Worm (Caenorhabditis elegans) whole organism, young adult: ENCODE measurements around the gene T25G12.6.

Source experiments
- B0019.2 ChIP-seq: fragments of 200-800 bp; sonication (Bioruptor generic); conservative IDR thresholded peaks from 2 replicates; pipeline ENCODE4 v1.3.6; 2022; ENCODE audit warnings: missing genetic modification reagents, missing genetic modification characterization, missing compliant biosample characterization
- B0035.1 ChIP-seq: sonication (generic microtip); optimal IDR thresholded peaks from 2 replicates; lab custom pipeline; 2016; ENCODE audit warnings: missing genetic modification characterization, mild to moderate bottlenecking, missing compliant biosample characterization, missing genotype, missing genetic modification reagents
- B0261.1 ChIP-seq: sonication (generic microtip); optimal IDR thresholded peaks from 2 replicates; lab custom pipeline; 2016; ENCODE audit warnings: mild to moderate bottlenecking, missing genetic modification characterization, moderate library complexity, missing compliant biosample characterization
- F39B2.1 ChIP-seq: fragments of 200-800 bp; sonication (Bioruptor generic); IDR thresholded peaks from 2 replicates; pipeline ENCODE4 v1.3.6; 2022; ENCODE audit warnings: missing genetic modification reagents, missing genetic modification characterization, missing compliant biosample characterization
- F52B5.7 ChIP-seq: sonication (generic microtip); optimal IDR thresholded peaks from 2 replicates; lab custom pipeline; 2016; ENCODE audit warnings: mild to moderate bottlenecking, missing genetic modification characterization, missing compliant biosample characterization
- K12H6.12 ChIP-seq: fragments of 200-800 bp; sonication (Bioruptor generic); optimal IDR thresholded peaks from 2 replicates; lab custom pipeline; 2018; ENCODE audit warnings: mild to moderate bottlenecking, missing genetic modification characterization, missing compliant biosample characterization
- T07F8.4 ChIP-seq: sonication (generic microtip); optimal IDR thresholded peaks from 2 replicates; lab custom pipeline; 2016; ENCODE audit warnings: mild to moderate bottlenecking, missing genetic modification characterization, moderate library complexity, missing compliant biosample characterization
- T26A5.8 ChIP-seq: sonication (generic microtip); optimal IDR thresholded peaks from 2 replicates; lab custom pipeline; 2016; ENCODE audit warnings: missing genetic modification characterization, missing compliant biosample characterization
- Y53G8AR.9 ChIP-seq: fragments of 200-800 bp; sonication (Bioruptor generic); conservative IDR thresholded peaks from 2 replicates; pipeline ENCODE4 v1.3.6; 2022; ENCODE audit warnings: missing genetic modification reagents, missing genetic modification characterization, missing compliant biosample characterization
- Y56A3A.18 ChIP-seq: fragments of 200-800 bp; sonication (Bioruptor generic); IDR thresholded peaks from 2 replicates; pipeline ENCODE4 v1.3.6; 2022; ENCODE audit warnings: missing genetic modification reagents, missing genetic modification characterization, missing compliant biosample characterization
- aptf-2 ChIP-seq: fragments of 200-800 bp; sonication (Bioruptor generic); conservative IDR thresholded peaks from 2 replicates; pipeline ENCODE4 v1.3.6; 2022; ENCODE audit warnings: missing genetic modification reagents, missing genetic modification characterization, missing compliant biosample characterization
- atf-7 ChIP-seq: sonication (generic microtip); optimal IDR thresholded peaks from 2 replicates; lab custom pipeline; 2017; ENCODE audit warnings: mild to moderate bottlenecking, missing genetic modification characterization, missing compliant biosample characterization
- bed-1 ChIP-seq: fragments of 200-800 bp; sonication (Bioruptor generic); IDR thresholded peaks from 2 replicates; pipeline ENCODE4 v1.3.6; 2022; ENCODE audit warnings: missing genetic modification reagents, missing genetic modification characterization, missing compliant biosample characterization
- ceh-100 ChIP-seq: fragments of 200-800 bp; sonication (Bioruptor generic); IDR thresholded peaks from 2 replicates; pipeline ENCODE4 v1.3.6; 2022; ENCODE audit warnings: missing genetic modification reagents, missing genetic modification characterization, missing compliant biosample characterization
- ceh-79 ChIP-seq: sonication (generic microtip); optimal IDR thresholded peaks from 2 replicates; lab custom pipeline; 2017; ENCODE audit warnings: mild to moderate bottlenecking, missing genetic modification characterization, missing compliant biosample characterization
- dox-1 ChIP-seq: fragments of 200-800 bp; sonication (Bioruptor generic); IDR thresholded peaks from 2 replicates; pipeline ENCODE4 v1.3.6; 2022; ENCODE audit warnings: missing genetic modification reagents, missing genetic modification characterization, missing compliant biosample characterization
- egl-44 ChIP-seq: fragments of 200-800 bp; sonication (Bioruptor generic); IDR thresholded peaks from 2 replicates; pipeline ENCODE4 v1.3.6; 2022; ENCODE audit warnings: missing genetic modification reagents, missing genetic modification characterization, missing compliant biosample characterization
- fkh-3 ChIP-seq: sonication (generic microtip); optimal IDR thresholded peaks from 2 replicates; lab custom pipeline; 2016; ENCODE audit warnings: mild to moderate bottlenecking, missing genetic modification characterization, missing compliant biosample characterization
- hrde-1 ChIP-seq: sonication (generic microtip); optimal IDR thresholded peaks from 2 replicates; lab custom pipeline; 2016; ENCODE audit warnings: missing genetic modification characterization, mild to moderate bottlenecking, missing compliant biosample characterization, moderate library complexity, missing genotype, missing genetic modification reagents, borderline replicate concordance
- let-607 ChIP-seq, 2 experiments: fragments of 200-800 bp in 1 of 2; sonication (Bioruptor generic) in 1 of 2; sonication (generic microtip) in 1 of 2; optimal IDR thresholded peaks; 2 replicates each; lab custom pipeline; 2016 to 2018; ENCODE audit warnings: mild to moderate bottlenecking in 2 of 2, missing compliant biosample characterization in 2 of 2, missing genetic modification characterization in 2 of 2, moderate library complexity in 2 of 2, missing genotype in 1 of 2
- lin-40 ChIP-seq: sonication (generic microtip); optimal IDR thresholded peaks from 2 replicates; lab custom pipeline; 2016; ENCODE audit warnings: missing genetic modification characterization, mild to moderate bottlenecking, missing compliant biosample characterization, missing genotype, missing genetic modification reagents
- nhr-80 ChIP-seq: sonication (generic microtip); optimal IDR thresholded peaks from 2 replicates; lab custom pipeline; 2016; ENCODE audit warnings: missing genetic modification characterization, missing compliant biosample characterization
- pha-4 ChIP-seq: fragments of 150-350 bp; sonication (generic microtip); optimal IDR thresholded peaks from 2 replicates; lab custom pipeline; 2014; ENCODE audit warnings: missing biosample characterization, missing genetic modification reagents, missing genetic modification characterization
- rcor-1 ChIP-seq: fragments of 200-800 bp; sonication (Bioruptor generic); IDR thresholded peaks from 2 replicates; pipeline ENCODE4 v1.3.6; 2022; ENCODE audit warnings: missing genetic modification reagents, missing genetic modification characterization, missing compliant biosample characterization
- rec-8 ChIP-seq, 2 experiments: sonication (generic microtip); optimal IDR thresholded peaks; 2 replicates each; lab custom pipeline; 2016; ENCODE audit warnings: mild to moderate bottlenecking in 2 of 2, missing genetic modification characterization in 2 of 2, missing genetic modification reagents in 2 of 2, missing genotype in 2 of 2, missing biosample characterization in 1 of 2, missing compliant biosample characterization in 1 of 2, moderate library complexity in 1 of 2
- repo-1 ChIP-seq: sonication (generic microtip); optimal IDR thresholded peaks from 2 replicates; lab custom pipeline; 2017; ENCODE audit warnings: mild to moderate bottlenecking, missing genetic modification characterization, missing compliant biosample characterization
- rpc-1 ChIP-seq, 2 experiments: fragments of 150-350 bp in 1 of 2; sonication (generic microtip) in 1 of 2; optimal IDR thresholded peaks; 2 replicates each; lab custom pipeline; 2014 to 2018; ENCODE audit warnings: missing biosample characterization in 1 of 2, missing genetic modification characterization in 1 of 2, missing genetic modification reagents in 1 of 2, missing genotype in 1 of 2
- sea-2 ChIP-seq: fragments of 200-800 bp; sonication (Bioruptor generic); IDR thresholded peaks from 2 replicates; pipeline ENCODE4 v1.3.6; 2022; ENCODE audit warnings: missing genetic modification characterization, missing compliant biosample characterization
- somi-1 ChIP-seq: fragments of 200-800 bp; sonication (Bioruptor generic); optimal IDR thresholded peaks from 2 replicates; lab custom pipeline; 2018; ENCODE audit warnings: mild to moderate bottlenecking, missing genetic modification characterization, missing compliant biosample characterization
- tlf-1 ChIP-seq: fragments of 200-800 bp; sonication (Bioruptor generic); optimal IDR thresholded peaks from 2 replicates; lab custom pipeline; 2018; ENCODE audit warnings: mild to moderate bottlenecking, missing genetic modification characterization, missing compliant biosample characterization
- unc-130 ChIP-seq: sonication (generic microtip); optimal IDR thresholded peaks from 2 replicates; lab custom pipeline; 2016; ENCODE audit warnings: missing genetic modification reagents, missing genetic modification characterization, missing compliant biosample characterization
- ztf-18 ChIP-seq: sonication (generic microtip); optimal IDR thresholded peaks from 2 replicates; lab custom pipeline; 2016; ENCODE audit warnings: missing genotype, mild to moderate bottlenecking, missing genetic modification characterization, missing compliant biosample characterization
- ztf-26 ChIP-seq: sonication (generic microtip); optimal IDR thresholded peaks from 2 replicates; lab custom pipeline; 2017; ENCODE audit warnings: missing genetic modification characterization, missing compliant biosample characterization
- ztf-28 ChIP-seq: fragments of 200-800 bp; sonication (Bioruptor generic); IDR thresholded peaks from 2 replicates; pipeline ENCODE4 v1.3.6; 2022; ENCODE audit warnings: missing genetic modification reagents, missing genetic modification characterization, missing compliant biosample characterization
- ztf-3 ChIP-seq: fragments of 200-800 bp; sonication (Bioruptor generic); optimal IDR thresholded peaks from 2 replicates; lab custom pipeline; 2018; ENCODE audit warnings: mild to moderate bottlenecking, missing genetic modification characterization, missing compliant biosample characterization

T25G12.6 gene

ce11 chrX:17230108-17230507 is at the start of gene T25G12.6:
Gene T25G12.6 (minus strand): TSS chrX:17230208.
- no peak for TF ChIP-seq tlf-1 (GFP tag; lab: Kevin White, UChicago)
- no peak for TF ChIP-seq Y53G8AR.9
- no peak for TF ChIP-seq rcor-1 (GFP tag; lab: Robert Waterston, UW)
- TF ChIP-seq ztf-26 (tag; lab: Kevin White, UChicago) = no peak
- no peak for TF ChIP-seq T26A5.8 (tag; lab: Kevin White, UChicago)
- TF ChIP-seq hrde-1 (tag; lab: Kevin White, UChicago) = no peak
- TF ChIP-seq rec-8 (tag; optimal IDR thresholded peaks at IDR 0.05; lab: Kevin White, UChicago) = no peak
- no peak for TF ChIP-seq somi-1 (GFP tag; lab: Kevin White, UChicago)
- TF ChIP-seq T07F8.4 = no peak
- TF ChIP-seq ceh-79 (tag; lab: Kevin White, UChicago) = no peak
- TF ChIP-seq bed-1 (GFP tag; lab: Robert Waterston, UW) = no peak
- no peak for TF ChIP-seq atf-7 (tag; lab: Kevin White, UChicago)
- TF ChIP-seq F39B2.1 (GFP tag; lab: Robert Waterston, UW) = no peak
- no peak for TF ChIP-seq pha-4 (tag; lab: Kevin White, UChicago)
- no peak for TF ChIP-seq ztf-3 (GFP tag; lab: Kevin White, UChicago)
- no peak for TF ChIP-seq sea-2 (GFP tag; lab: Robert Waterston, UW)
- no peak for TF ChIP-seq ztf-28

ce11 chrX:17256769-17257168 is 26.8 kb upstream of the T25G12.6 start, which contains the start of gene Y40C7B.4:
Gene Y40C7B.4 (minus strand): TSS chrX:17256787.
- TF ChIP-seq rec-8 (tag; optimal IDR thresholded peaks at IDR 0.05; lab: Kevin White, UChicago) (no peak), B0035.1 (tag; lab: Kevin White, UChicago) (no peak), aptf-2 (no peak), fkh-3 (no peak), ztf-18 (tag; lab: Kevin White, UChicago) (no peak), B0019.2 (GFP tag; lab: Robert Waterston, UW) (no peak), ceh-100 (GFP tag; lab: Robert Waterston, UW) (no peak), sea-2 (GFP tag; lab: Robert Waterston, UW) (no peak), pha-4 (tag; lab: Kevin White, UChicago) (peak; percentile 51), dox-1 (GFP tag; lab: Robert Waterston, UW) (no peak), F52B5.7 (no peak), ztf-26 (tag; lab: Kevin White, UChicago) (no peak), unc-130 (no peak), Y56A3A.18 (GFP tag; lab: Robert Waterston, UW) (no peak), nhr-80 (tag; lab: Kevin White, UChicago) (peak; percentile 56), repo-1 (tag; lab: Kevin White, UChicago) (no peak), K12H6.12 (no peak)

- peak; percentile 62 for TF ChIP-seq nhr-80 (tag; lab: Kevin White, UChicago)
- peak; percentile 4 for TF ChIP-seq rpc-1 (optimal IDR thresholded peaks at IDR 0.05; lab: Kevin White, UChicago)
- TF ChIP-seq rpc-1 (tag; optimal IDR thresholded peaks at IDR 0.05; lab: Kevin White, UChicago) = peak; percentile 35
- TF ChIP-seq B0261.1 = peak; percentile 38
- TF ChIP-seq lin-40 = peak; percentile 83
- peak in 1 of 2 experiments; percentile 34 for TF ChIP-seq let-607 (tag; optimal IDR thresholded peaks at IDR 0.05; lab: Kevin White, UChicago)
- 0 out of 2 replicates have a peak, but pooled peaks have one; percentile 32 for TF ChIP-seq egl-44 (GFP tag; lab: Robert Waterston, UW)
These were observed 25.7 kb upstream of the T25G12.6 start for ce11 chrX:17255750-17256149.
